Worm (Caenorhabditis elegans) whole organism, L4/young adult: ENCODE measurements around the gene F17H10.2.

ENCODE experiments used
- W03F9.2 ChIP-seq: fragments of 150-350 bp; optimal IDR thresholded peaks from 2 replicates; lab custom pipeline; 2014; ENCODE audit warnings: missing biosample characterization, missing genetic modification characterization
- dao-5 ChIP-seq: sonication (generic microtip); optimal IDR thresholded peaks from 2 replicates; lab custom pipeline; 2016; ENCODE audit warnings: missing genotype, missing genetic modification characterization, moderate library complexity, missing compliant biosample characterization
- him-1 ChIP-seq: sonication (generic microtip); optimal IDR thresholded peaks from 2 replicates; lab custom pipeline; 2016; ENCODE audit warnings: missing genotype, missing genetic modification reagents, missing genetic modification characterization, missing compliant biosample characterization

DNA sequence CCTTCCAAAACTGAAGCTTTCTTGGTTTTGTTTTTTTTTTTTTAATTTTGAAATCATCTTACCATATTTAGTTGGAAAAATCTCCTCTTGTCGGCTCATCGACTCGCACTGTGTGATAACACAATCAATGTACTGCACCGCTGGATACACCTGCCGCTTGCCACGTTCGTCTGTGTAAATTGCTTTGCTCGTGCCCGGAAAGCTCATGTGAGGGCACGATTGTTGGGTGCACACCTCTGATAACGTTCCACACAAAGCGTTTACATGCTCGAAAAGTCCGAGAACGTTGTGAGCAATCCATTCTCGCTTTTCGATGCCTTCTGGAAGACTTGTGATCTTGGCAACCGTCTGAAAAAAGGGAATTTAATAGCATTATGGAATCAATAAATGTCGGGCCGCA, 40.9 kb downstream of the F17H10.2 start:
- TF ChIP-seq him-1 (tag; lab: Kevin White, UChicago) (no peak), W03F9.2 (tag; lab: Kevin White, UChicago) (no peak), dao-5 (no peak)
